Fruit fly (Drosophila melanogaster): ENCODE data around the gene CG6813.

CG6813 gene

dm6 chr3R:11663441-11663840, 37.0 kb upstream of the CG6813 start (continued):
- TF ChIP-seq dysf (GFP tag; IDR thresholded peaks at IDR 0.05) (peak; percentile 38; the same call in 1 of the 3 replicates), CG12071 (GFP tag; optimal IDR thresholded peaks at IDR 0.05) (peak; percentile 12), aop (GFP tag; IDR thresholded peaks at IDR 0.05) (no peak), cato (GFP tag; optimal IDR thresholded peaks at IDR 0.05; ENCODE audit: borderline replicate concordance) (no peak), pfk (GFP tag; optimal IDR thresholded peaks at IDR 0.05) (no peak), CG12155 (GFP tag; optimal IDR thresholded peaks at IDR 0.05) (no peak), CG12391 (tag; optimal IDR thresholded peaks at IDR 0.05) (peak; percentile 65), Vsx1 (GFP tag; optimal IDR thresholded peaks at IDR 0.05) (no peak), hth (optimal IDR thresholded peaks at IDR 0.05) (no peak), ap (GFP tag; IDR thresholded peaks at IDR 0.05) (no peak), CG17612 (GFP tag; IDR thresholded peaks at IDR 0.05) (no peak), CG12942 (GFP tag; optimal IDR thresholded peaks at IDR 0.05) (peak; percentile 11), her (GFP tag; optimal IDR thresholded peaks at IDR 0.05) (no peak), CG3726 (GFP tag; IDR thresholded peaks at IDR 0.05) (no peak), crc (GFP tag; optimal IDR thresholded peaks at IDR 0.05) (no peak), Ptx1 (GFP tag; IDR thresholded peaks at IDR 0.05) (peak; percentile 62), CG10267 (tag; optimal IDR thresholded peaks at IDR 0.05) (peak; percentile 34), CG7357 (GFP tag; IDR thresholded peaks at IDR 0.05) (peak; percentile 38; the same call in 1 of the 3 replicates), CG7928 (GFP tag; optimal IDR thresholded peaks at IDR 0.05) (no peak), zfh2 (GFP tag; optimal IDR thresholded peaks at IDR 0.05) (no peak), phol (tag; optimal IDR thresholded peaks at IDR 0.05) (peak; percentile 61), sug (tag; optimal IDR thresholded peaks at IDR 0.05) (peak; percentile 8), grau (tag; optimal IDR thresholded peaks at IDR 0.05) (peak; percentile 62), kay (GFP tag; optimal IDR thresholded peaks at IDR 0.05) (no peak), prd (optimal IDR thresholded peaks at IDR 0.05) (no peak), prd (GFP tag; IDR thresholded peaks at IDR 0.05) (peak; percentile 34; the same call in 1 of the 3 replicates), so (GFP tag; IDR thresholded peaks at IDR 0.05) (no peak), bsh (GFP tag; optimal IDR thresholded peaks at IDR 0.05) (peak in 1 of 2 experiments; percentile 31), CG2712 (tag; optimal IDR thresholded peaks at IDR 0.05) (peak; percentile 57), CG9437 (GFP tag; optimal IDR thresholded peaks at IDR 0.05) (peak; percentile 64), CG15011 (GFP tag; optimal IDR thresholded peaks at IDR 0.05) (no peak), ase (GFP tag; IDR thresholded peaks at IDR 0.05) (no peak), bab2 (GFP tag; optimal IDR thresholded peaks at IDR 0.05) (no peak), bigmax (GFP tag; optimal IDR thresholded peaks at IDR 0.05) (no peak), gsb (GFP tag; IDR thresholded peaks at IDR 0.05) (no peak), chinmo (GFP tag; IDR thresholded peaks at IDR 0.05; ENCODE audit: partially characterized antibody) (no peak; the same call in 3 of the 4 replicates), CG13424 (tag; optimal IDR thresholded peaks at IDR 0.05) (peak; percentile 65), hb (GFP tag; IDR thresholded peaks at IDR 0.05; ENCODE audit: partially characterized antibody) (no peak), CG7963 (GFP tag; IDR thresholded peaks at IDR 0.05; ENCODE audit: partially characterized antibody) (no peak), CG3281 (GFP tag; optimal IDR thresholded peaks at IDR 0.05) (no peak), caup (GFP tag; optimal IDR thresholded peaks at IDR 0.05; ENCODE audit: severe bottlenecking) (no peak), maf-S (GFP tag; optimal IDR thresholded peaks at IDR 0.05) (no peak), CG9215 (GFP tag; IDR thresholded peaks at IDR 0.05) (no peak), h (optimal IDR thresholded peaks at IDR 0.05) (no peak), CG7372 (GFP tag; IDR thresholded peaks at IDR 0.05) (no peak), Hand (GFP tag; optimal IDR thresholded peaks at IDR 0.05) (no peak), NC2β (GFP tag; optimal IDR thresholded peaks at IDR 0.05) (no peak), gro (GFP tag; optimal IDR thresholded peaks at IDR 0.05) (no peak), CG30403 (GFP tag; optimal IDR thresholded peaks at IDR 0.05) (peak; percentile 35), Dfd (GFP tag; optimal IDR thresholded peaks at IDR 0.05) (no peak), al (GFP tag; IDR thresholded peaks at IDR 0.05) (no peak), gcm (GFP tag; optimal IDR thresholded peaks at IDR 0.05) (peak; percentile 27)

Measured in whole organism, embryonic.